Fruit fly (Drosophila melanogaster) whole organism, prepupa: ENCODE results near the gene CadN2.

Experiments used
- Blimp-1 ChIP-seq: fragments of 200-800 bp; sonication (Bioruptor generic); optimal IDR thresholded peaks from 3 replicates; lab custom pipeline; 2017; ENCODE audit warnings: missing biosample characterization, missing genetic modification characterization, mild to moderate bottlenecking, moderate library complexity, missing genetic modification reagents
- CG10631 ChIP-seq: fragments of 200-800 bp; sonication (Bioruptor generic); optimal IDR thresholded peaks from 2 replicates; lab custom pipeline; 2016; ENCODE audit warnings: missing biosample characterization, missing genetic modification characterization
- CG10669 ChIP-seq: fragments of 200-800 bp; sonication (Bioruptor generic); optimal IDR thresholded peaks from 3 replicates; lab custom pipeline; 2018; ENCODE audit warnings: missing biosample characterization, mild to moderate bottlenecking, missing genetic modification characterization, moderate library complexity
- CG11294 ChIP-seq: fragments of 200-800 bp; sonication (Bioruptor generic); IDR thresholded peaks from 2 replicates; pipeline ENCODE4 v1.3.6; 2022; ENCODE audit warnings: missing biosample characterization, missing genetic modification characterization
- CG11902 ChIP-seq: fragments of 200-800 bp; sonication (Bioruptor generic); optimal IDR thresholded peaks from 3 replicates; lab custom pipeline; 2016; ENCODE audit warnings: missing biosample characterization, missing genetic modification characterization
- CG15336 ChIP-seq: fragments of 200-800 bp; sonication (Bioruptor generic); IDR thresholded peaks from 2 replicates; pipeline ENCODE4 v1.3.6; 2022; ENCODE audit warnings: missing biosample characterization, missing genetic modification characterization
- CG1621 ChIP-seq: fragments of 200-800 bp; sonication (Bioruptor generic); optimal IDR thresholded peaks from 3 replicates; lab custom pipeline; 2018; ENCODE audit warnings: missing biosample characterization, mild to moderate bottlenecking, missing genetic modification characterization
- CG31627 ChIP-seq: fragments of 200-800 bp; sonication (Bioruptor generic); optimal IDR thresholded peaks from 3 replicates; lab custom pipeline; 2016; ENCODE audit warnings: missing biosample characterization, missing genetic modification characterization
- CG32006 ChIP-seq: fragments of 200-800 bp; sonication (Bioruptor generic); optimal IDR thresholded peaks from 3 replicates; lab custom pipeline; 2017; ENCODE audit warnings: missing biosample characterization, mild to moderate bottlenecking, missing genetic modification characterization
- CG34406 ChIP-seq: fragments of 200-800 bp; sonication (Bioruptor generic); optimal IDR thresholded peaks from 3 replicates; lab custom pipeline; 2016; ENCODE audit warnings: missing biosample characterization, missing genetic modification characterization
- CG3919 ChIP-seq: fragments of 200-800 bp; sonication (Bioruptor generic); optimal IDR thresholded peaks from 3 replicates; lab custom pipeline; 2016; ENCODE audit warnings: missing biosample characterization, missing genetic modification characterization
- CG4318 ChIP-seq: fragments of 200-800 bp; sonication (Bioruptor generic); optimal IDR thresholded peaks from 3 replicates; lab custom pipeline; 2017; ENCODE audit warnings: missing biosample characterization, mild to moderate bottlenecking, missing genetic modification characterization
- CG6163 ChIP-seq: fragments of 200-800 bp; sonication (Bioruptor generic); IDR thresholded peaks from 3 replicates; pipeline ENCODE4 v1.3.6; 2022; ENCODE audit warnings: missing biosample characterization, missing genetic modification characterization
- CG6792 ChIP-seq: fragments of 200-800 bp; sonication (Bioruptor generic); optimal IDR thresholded peaks from 3 replicates; lab custom pipeline; 2016; ENCODE audit warnings: missing biosample characterization, missing genetic modification characterization
- CG6808 ChIP-seq: fragments of 200-800 bp; sonication (Bioruptor generic); optimal IDR thresholded peaks from 3 replicates; lab custom pipeline; 2017; ENCODE audit warnings: missing biosample characterization, missing genetic modification characterization, mild to moderate bottlenecking, moderate library complexity, missing genetic modification reagents
- CG7368 ChIP-seq: fragments of 200-800 bp; sonication (Bioruptor generic); optimal IDR thresholded peaks from 3 replicates; lab custom pipeline; 2016; ENCODE audit warnings: missing biosample characterization, missing genetic modification characterization
- CG8119 ChIP-seq: fragments of 200-800 bp; sonication (Bioruptor generic); IDR thresholded peaks from 3 replicates; pipeline ENCODE4 v1.3.6; 2022; ENCODE audit warnings: missing biosample characterization, missing genetic modification characterization
- CG9139 ChIP-seq: fragments of 200-800 bp; sonication (Bioruptor generic); optimal IDR thresholded peaks from 3 replicates; lab custom pipeline; 2017; ENCODE audit warnings: missing biosample characterization, mild to moderate bottlenecking, missing genetic modification characterization
- Eip75B ChIP-seq: fragments of 200-800 bp; sonication (Bioruptor generic); optimal IDR thresholded peaks from 3 replicates; lab custom pipeline; 2016; ENCODE audit warnings: missing biosample characterization, missing genetic modification characterization
- Eip78C ChIP-seq: fragments of 200-800 bp; sonication (Bioruptor generic); peaks from one replicate; lab custom pipeline; 2016; ENCODE audit warnings: missing biosample characterization, missing genetic modification characterization
- Eip93F ChIP-seq: fragments of 200-800 bp; sonication (Bioruptor generic); optimal IDR thresholded peaks from 2 replicates; lab custom pipeline; 2016; ENCODE audit warnings: missing biosample characterization, mild to moderate bottlenecking, missing genetic modification characterization
- Ets21C ChIP-seq: fragments of 200-800 bp; sonication (Bioruptor generic); optimal IDR thresholded peaks from 3 replicates; lab custom pipeline; 2016; ENCODE audit warnings: missing biosample characterization, missing genetic modification characterization
- Ets96B ChIP-seq: fragments of 200-800 bp; optimal IDR thresholded peaks from 2 replicates; lab custom pipeline; 2019; ENCODE audit warnings: missing biosample characterization, mild to moderate bottlenecking, missing genetic modification characterization, moderate library complexity
- Gug ChIP-seq: fragments of 200-800 bp; sonication (Bioruptor generic); IDR thresholded peaks from 2 replicates; pipeline ENCODE4 v1.3.6; 2022; ENCODE audit warnings: missing biosample characterization, missing genetic modification characterization
- Hr38 ChIP-seq: sonication (Bioruptor generic); optimal IDR thresholded peaks from 2 replicates; lab custom pipeline; 2016; ENCODE audit warnings: missing biosample characterization, missing genetic modification characterization
- Hr4 ChIP-seq: fragments of 200-800 bp; sonication (Bioruptor generic); optimal IDR thresholded peaks from 3 replicates; lab custom pipeline; 2016; ENCODE audit warnings: missing biosample characterization, missing genetic modification characterization
- Lpt ChIP-seq: fragments of 200-800 bp; sonication (Bioruptor generic); optimal IDR thresholded peaks from 3 replicates; lab custom pipeline; 2016; ENCODE audit warnings: missing biosample characterization, missing genetic modification characterization
- Met ChIP-seq: fragments of 200-800 bp; sonication (Bioruptor generic); optimal IDR thresholded peaks from 3 replicates; lab custom pipeline; 2016; ENCODE audit warnings: missing biosample characterization, missing genetic modification characterization
- OdsH ChIP-seq: fragments of 200-800 bp; sonication (Bioruptor generic); optimal IDR thresholded peaks from 3 replicates; lab custom pipeline; 2016; ENCODE audit warnings: missing biosample characterization, missing genetic modification characterization
- Smox ChIP-seq: fragments of 200-800 bp; sonication (Bioruptor generic); optimal IDR thresholded peaks from 3 replicates; lab custom pipeline; 2016; ENCODE audit warnings: missing biosample characterization, missing genetic modification characterization
- Sox102F ChIP-seq: fragments of 200-800 bp; sonication (Bioruptor generic); optimal IDR thresholded peaks from 2 replicates; lab custom pipeline; 2016; ENCODE audit warnings: missing biosample characterization, mild to moderate bottlenecking, missing genetic modification characterization
- achi ChIP-seq: fragments of 200-800 bp; sonication (Bioruptor generic); optimal IDR thresholded peaks from 3 replicates; lab custom pipeline; 2016; ENCODE audit warnings: missing biosample characterization, missing genetic modification characterization
- dac ChIP-seq: fragments of 200-800 bp; sonication (Bioruptor generic); optimal IDR thresholded peaks from 2 replicates; lab custom pipeline; 2017; ENCODE audit warnings: missing biosample characterization, mild to moderate bottlenecking, missing genetic modification characterization
- eg ChIP-seq: fragments of 200-800 bp; sonication (Bioruptor generic); IDR thresholded peaks from 3 replicates; pipeline ENCODE4 v1.3.6; 2022; ENCODE audit warnings: missing biosample characterization, missing genetic modification characterization
- esn ChIP-seq: fragments of 200-800 bp; sonication (Bioruptor generic); optimal IDR thresholded peaks from 2 replicates; lab custom pipeline; 2016; ENCODE audit warnings: missing biosample characterization, mild to moderate bottlenecking, missing genetic modification characterization, moderate library complexity
- fd85E ChIP-seq: fragments of 200-800 bp; sonication (Bioruptor generic); optimal IDR thresholded peaks from 3 replicates; lab custom pipeline; 2016; ENCODE audit warnings: missing biosample characterization, missing genetic modification characterization
- fkh ChIP-seq: fragments of 200-800 bp; sonication (Bioruptor generic); optimal IDR thresholded peaks from 3 replicates; lab custom pipeline; 2017; ENCODE audit warnings: missing biosample characterization, mild to moderate bottlenecking, missing genetic modification characterization, moderate library complexity
- lz ChIP-seq: fragments of 200-800 bp; sonication (Bioruptor generic); optimal IDR thresholded peaks from 3 replicates; lab custom pipeline; 2016; ENCODE audit warnings: missing biosample characterization, missing genetic modification characterization
- net ChIP-seq: fragments of 200-800 bp; sonication (Bioruptor generic); optimal IDR thresholded peaks from 3 replicates; lab custom pipeline; 2016; ENCODE audit warnings: missing biosample characterization, missing genetic modification characterization
- pdm3 ChIP-seq: fragments of 200-800 bp; sonication (Bioruptor generic); optimal IDR thresholded peaks from 3 replicates; lab custom pipeline; 2016; ENCODE audit warnings: missing biosample characterization, missing genetic modification characterization
- salr ChIP-seq, 2 experiments: fragments of 200-800 bp; sonication (Bioruptor generic); optimal IDR thresholded peaks; 3 replicates each; lab custom pipeline; 2016 to 2018; ENCODE audit warnings: missing biosample characterization in 2 of 2, missing genetic modification characterization in 2 of 2, mild to moderate bottlenecking in 1 of 2
- spab ChIP-seq: fragments of 200-800 bp; sonication (Bioruptor generic); optimal IDR thresholded peaks from 2 replicates; lab custom pipeline; 2017; ENCODE audit warnings: missing biosample characterization, mild to moderate bottlenecking, missing genetic modification characterization, missing genetic modification reagents
- ss ChIP-seq, 2 experiments: fragments of 200-800 bp; sonication (Bioruptor generic); optimal IDR thresholded peaks; 2 replicates in 1 of 2; 3 replicates in 1 of 2; lab custom pipeline; 2017 to 2018; ENCODE audit warnings: mild to moderate bottlenecking in 2 of 2, missing biosample characterization in 2 of 2, missing genetic modification characterization in 2 of 2, moderate library complexity in 1 of 2
- svp ChIP-seq: fragments of 200-800 bp; sonication (Bioruptor generic); peaks from one replicate; lab custom pipeline; 2016; ENCODE audit warnings: missing biosample characterization, missing genetic modification characterization
- topi ChIP-seq: fragments of 200-800 bp; sonication (Bioruptor generic); optimal IDR thresholded peaks from 3 replicates; lab custom pipeline; 2016; ENCODE audit warnings: missing biosample characterization, missing genetic modification characterization

The CadN2 gene

dm6 chr2L:17747133-17747824 lies 127.8 kb downstream of the CadN2 start (continued):
- TF ChIP-seq salr (GFP tag; optimal IDR thresholded peaks at IDR 0.05; lab: Kevin White, UChicago) (peak in 1 of 2 experiments; percentile 69), CG10631 (GFP tag; lab: Kevin White, UChicago) (peak; percentile 59), CG11294 (GFP tag; lab: Robert Waterston, UW) (no peak), esn (GFP tag; lab: Kevin White, UChicago) (peak; percentile 63), CG11902 (GFP tag; lab: Kevin White, UChicago) (no peak), CG32006 (peak; percentile 46), Eip93F (GFP tag; lab: Kevin White, UChicago) (no peak), CG7368 (GFP tag; lab: Kevin White, UChicago) (no peak), CG1621 (tag; lab: Kevin White, UChicago) (no peak), svp (GFP tag; lab: Kevin White, UChicago) (peak; percentile 83), CG8119 (peak; percentile 54; the same call in 2 of the 3 replicates), CG6808 (GFP tag; lab: Kevin White, UChicago) (peak; percentile 49), CG6163 (GFP tag; lab: Robert Waterston, UW) (no peak), fd85E (GFP tag; lab: Kevin White, UChicago) (no peak), Ets21C (GFP tag; lab: Kevin White, UChicago) (no peak), CG6792 (GFP tag; lab: Kevin White, UChicago) (peak; percentile 8), Hr4 (GFP tag; lab: Kevin White, UChicago) (peak; percentile 48), Hr38 (GFP tag; lab: Kevin White, UChicago) (no peak), eg (GFP tag; lab: Robert Waterston, UW) (no peak), CG31627 (peak; percentile 14), Blimp-1 (no peak), topi (GFP tag; lab: Kevin White, UChicago) (peak; percentile 44)

dm6 chr2L:17745472-17745871 lies 129.6 kb downstream of the CadN2 start:
- TF ChIP-seq CG3919 (GFP tag; lab: Kevin White, UChicago) (no peak), CG6792 (GFP tag; lab: Kevin White, UChicago) (peak; percentile 20), CG32006 (peak; percentile 48), Ets96B (no peak), CG31627 (no peak), Hr4 (GFP tag; lab: Kevin White, UChicago) (no peak), salr (GFP tag; optimal IDR thresholded peaks at IDR 0.05; lab: Kevin White, UChicago) (no peak), Lpt (GFP tag; lab: Kevin White, UChicago) (peak; percentile 40), Met (GFP tag; lab: Kevin White, UChicago) (peak; percentile 47), Eip78C (peak; percentile 51), CG6163 (GFP tag; lab: Robert Waterston, UW) (peak; percentile 50; the same call in 2 of the 3 replicates), Hr38 (GFP tag; lab: Kevin White, UChicago) (no peak), Gug (GFP tag; lab: Robert Waterston, UW) (no peak), net (GFP tag; lab: Kevin White, UChicago) (no peak), svp (GFP tag; lab: Kevin White, UChicago) (peak; percentile 30), CG4318 (GFP tag; lab: Kevin White, UChicago) (no peak), CG1621 (tag; lab: Kevin White, UChicago) (peak; percentile 6), CG15336 (GFP tag; lab: Robert Waterston, UW) (0 out of 2 replicates have a peak, but pooled peaks have one; percentile 12), CG10669 (peak; percentile 53), CG11294 (GFP tag; lab: Robert Waterston, UW) (no peak), Eip75B (GFP tag; lab: Kevin White, UChicago) (peak; percentile 56), ss (GFP tag; optimal IDR thresholded peaks at IDR 0.05; lab: Kevin White, UChicago) (peak in 1 of 2 experiments; percentile 31), spab (GFP tag; lab: Kevin White, UChicago) (peak; percentile 48), esn (GFP tag; lab: Kevin White, UChicago) (peak; percentile 49), Ets21C (GFP tag; lab: Kevin White, UChicago) (no peak), CG6808 (GFP tag; lab: Kevin White, UChicago) (peak; percentile 47), CG11902 (GFP tag; lab: Kevin White, UChicago) (no peak), achi (no peak), Smox (GFP tag; lab: Kevin White, UChicago) (no peak), Blimp-1 (no peak), dac (GFP tag; lab: Kevin White, UChicago) (no peak), lz (GFP tag; lab: Kevin White, UChicago) (peak; percentile 11), CG9139 (GFP tag; lab: Kevin White, UChicago) (no peak), fkh (GFP tag; lab: Kevin White, UChicago) (no peak), CG7368 (GFP tag; lab: Kevin White, UChicago) (peak; percentile 32), CG34406 (GFP tag; lab: Kevin White, UChicago) (no peak), CG10631 (GFP tag; lab: Kevin White, UChicago) (no peak), fd85E (GFP tag; lab: Kevin White, UChicago) (no peak), CG8119 (no peak), Sox102F (GFP tag; lab: Kevin White, UChicago) (no peak), OdsH (peak; percentile 10), pdm3 (GFP tag; lab: Kevin White, UChicago) (peak; percentile 55)
